Worm (Caenorhabditis elegans) whole organism, mixed stage, embryonic: Measurements from ENCODE around the gene C16D9.5.
A peak's percentile ranks its signal among the peaks of the same experiment; 100 is the strongest.

Source experiments
- M03D4.4 ChIP-seq: sonication (generic microtip); optimal IDR thresholded peaks from 2 replicates; lab custom pipeline; 2017; ENCODE audit warnings: mild to moderate bottlenecking, missing genetic modification characterization, missing compliant biosample characterization
- bed-3 ChIP-seq: fragments of 200-800 bp; sonication (Bioruptor generic); optimal IDR thresholded peaks from 3 replicates; lab custom pipeline; 2018; ENCODE audit warnings: mild to moderate bottlenecking, missing genetic modification characterization, moderate library complexity, missing compliant biosample characterization
- blmp-1 ChIP-seq: fragments of 150-350 bp; optimal IDR thresholded peaks from 2 replicates; lab custom pipeline; 2014; ENCODE audit warnings: missing biosample characterization, missing genetic modification characterization
- ceh-39 ChIP-seq: fragments of 150-350 bp; optimal IDR thresholded peaks from 2 replicates; lab custom pipeline; 2014; ENCODE audit warnings: missing biosample characterization, missing genetic modification characterization
- ceh-43 ChIP-seq: fragments of 200-800 bp; sonication (Bioruptor generic); optimal IDR thresholded peaks from 2 replicates; lab custom pipeline; 2018; ENCODE audit warnings: mild to moderate bottlenecking, missing genetic modification characterization, moderate library complexity, missing compliant biosample characterization
- ceh-83 ChIP-seq: fragments of 200-800 bp; sonication (Bioruptor generic); optimal IDR thresholded peaks from 2 replicates; lab custom pipeline; 2018; ENCODE audit warnings: mild to moderate bottlenecking, missing genetic modification characterization, missing compliant biosample characterization
- cnd-1 ChIP-seq: fragments of 200-800 bp; sonication (Bioruptor generic); optimal IDR thresholded peaks from 2 replicates; lab custom pipeline; 2018; ENCODE audit warnings: mild to moderate bottlenecking, missing genetic modification characterization, missing compliant biosample characterization
- drap-1 ChIP-seq: fragments of 200-800 bp; sonication (Bioruptor generic); optimal IDR thresholded peaks from 3 replicates; lab custom pipeline; 2018; ENCODE audit warnings: mild to moderate bottlenecking, missing genetic modification characterization, missing compliant biosample characterization
- elt-1 ChIP-seq: sonication (generic microtip); optimal IDR thresholded peaks from 2 replicates; lab custom pipeline; 2017; ENCODE audit warnings: missing genetic modification characterization, mild to moderate bottlenecking, missing compliant biosample characterization, antibody characterized with exemption, moderate library complexity, borderline replicate concordance; ENCODE audit not compliant: insufficient read depth
- flh-1 ChIP-seq: fragments of 200-800 bp; sonication (Bioruptor generic); optimal IDR thresholded peaks from 2 replicates; lab custom pipeline; 2018; ENCODE audit warnings: mild to moderate bottlenecking, missing genetic modification characterization, moderate library complexity, missing compliant biosample characterization
- ham-2 ChIP-seq: fragments of 200-800 bp; sonication (Bioruptor generic); optimal IDR thresholded peaks from 2 replicates; lab custom pipeline; 2018; ENCODE audit warnings: mild to moderate bottlenecking, missing genetic modification characterization, missing compliant biosample characterization
- lin-13 ChIP-seq: fragments of 150-350 bp; optimal IDR thresholded peaks from 2 replicates; lab custom pipeline; 2014; ENCODE audit warnings: missing biosample characterization, missing genetic modification characterization
- lin-32 ChIP-seq: fragments of 200-800 bp; sonication (Bioruptor generic); optimal IDR thresholded peaks from 2 replicates; lab custom pipeline; 2018; ENCODE audit warnings: mild to moderate bottlenecking, missing genetic modification characterization, missing compliant biosample characterization
- lsy-2 ChIP-seq: fragments of 150-350 bp; optimal IDR thresholded peaks from 2 replicates; lab custom pipeline; 2014; ENCODE audit warnings: missing biosample characterization, missing genetic modification characterization
- mab-5 ChIP-seq: fragments of 150-350 bp; optimal IDR thresholded peaks from 2 replicates; lab custom pipeline; 2014; ENCODE audit warnings: missing biosample characterization, missing genetic modification characterization
- mep-1 ChIP-seq: fragments of 150-350 bp; optimal IDR thresholded peaks from 2 replicates; lab custom pipeline; 2017; ENCODE audit warnings: missing biosample characterization, missing genetic modification reagents, missing genetic modification characterization, inconsistent platforms
- mls-2 ChIP-seq: sonication (generic microtip); optimal IDR thresholded peaks from 2 replicates; lab custom pipeline; 2016; ENCODE audit warnings: mild to moderate bottlenecking, missing genetic modification characterization, moderate library complexity, missing compliant biosample characterization
- nhr-12 ChIP-seq: fragments of 150-350 bp; optimal IDR thresholded peaks from 2 replicates; lab custom pipeline; 2014; ENCODE audit warnings: missing biosample characterization, missing genetic modification characterization
- nhr-2 ChIP-seq: fragments of 150-350 bp; optimal IDR thresholded peaks from 2 replicates; lab custom pipeline; 2014; ENCODE audit warnings: missing biosample characterization, missing genetic modification characterization
- nhr-237 ChIP-seq: fragments of 150-350 bp; optimal IDR thresholded peaks from 2 replicates; lab custom pipeline; 2014; ENCODE audit warnings: missing biosample characterization, missing genetic modification characterization
- nhr-28 ChIP-seq: fragments of 150-350 bp; optimal IDR thresholded peaks from 2 replicates; lab custom pipeline; 2014; ENCODE audit warnings: missing biosample characterization, missing genetic modification characterization
- nhr-76 ChIP-seq: sonication (generic microtip); optimal IDR thresholded peaks from 2 replicates; lab custom pipeline; 2017; ENCODE audit warnings: missing biosample characterization, missing genetic modification characterization
- pha-4 ChIP-seq: fragments of 150-350 bp; optimal IDR thresholded peaks from 2 replicates; lab custom pipeline; 2018; ENCODE audit warnings: missing biosample characterization, missing genetic modification reagents, missing genetic modification characterization
- sem-2 ChIP-seq: fragments of 200-800 bp; sonication (Bioruptor generic); optimal IDR thresholded peaks from 2 replicates; lab custom pipeline; 2018; ENCODE audit warnings: mild to moderate bottlenecking, missing genetic modification characterization, missing compliant biosample characterization
- snpc-4 ChIP-seq: fragments of 150-350 bp; optimal IDR thresholded peaks from 2 replicates; lab custom pipeline; 2014; ENCODE audit warnings: missing biosample characterization, missing genetic modification characterization
- sptf-1 ChIP-seq: sonication (generic microtip); optimal IDR thresholded peaks from 2 replicates; lab custom pipeline; 2017; ENCODE audit warnings: mild to moderate bottlenecking, missing genetic modification characterization, moderate library complexity, missing compliant biosample characterization
- tbx-8 ChIP-seq: fragments of 200-800 bp; sonication (Bioruptor generic); optimal IDR thresholded peaks from 2 replicates; lab custom pipeline; 2018; ENCODE audit warnings: mild to moderate bottlenecking, missing genetic modification characterization, moderate library complexity, missing compliant biosample characterization
- unc-120 ChIP-seq: sonication (generic microtip); optimal IDR thresholded peaks from 2 replicates; lab custom pipeline; 2017; ENCODE audit warnings: missing genetic modification characterization, missing compliant biosample characterization; ENCODE audit not compliant: poor library complexity, severe bottlenecking
- unc-39 ChIP-seq: fragments of 150-350 bp; optimal IDR thresholded peaks from 2 replicates; lab custom pipeline; 2014; ENCODE audit warnings: missing biosample characterization, missing genetic modification characterization
- unc-62 ChIP-seq: fragments of 150-350 bp; optimal IDR thresholded peaks from 2 replicates; lab custom pipeline; 2014; ENCODE audit warnings: missing biosample characterization, missing genetic modification reagents, missing genetic modification characterization
- ztf-11 ChIP-seq: fragments of 150-350 bp; optimal IDR thresholded peaks from 2 replicates; lab custom pipeline; 2014; ENCODE audit warnings: missing biosample characterization, missing genetic modification characterization

Gene C16D9.5

DNA sequence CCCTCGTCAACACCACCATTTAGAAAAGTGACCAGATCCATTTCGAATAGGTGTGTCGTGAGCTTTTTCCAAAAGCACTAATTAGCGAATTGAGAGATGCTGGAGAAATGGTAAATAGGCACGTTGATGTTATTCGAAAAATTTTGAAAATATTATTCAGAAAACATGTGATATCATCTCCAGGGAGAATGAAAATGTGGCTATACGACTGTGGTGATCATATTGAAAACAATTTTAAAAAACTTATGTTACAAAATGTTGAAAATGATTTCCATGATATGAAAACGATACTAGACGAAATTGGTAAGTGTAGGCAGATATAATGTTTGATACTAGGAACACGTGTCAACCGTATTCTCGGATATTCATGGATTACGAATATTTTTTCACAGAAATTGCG, 18.5 kb downstream of the C16D9.5 start, which contains the start of gene K07C11.10:
Gene K07C11.10, minus strand, starts transcription at position 101 of the 400 bp plus-strand sequence.
- TF ChIP-seq nhr-237 (tag; lab: Kevin White, UChicago) = no peak
- TF ChIP-seq unc-120 (tag; lab: Kevin White, UChicago) = no peak
- TF ChIP-seq unc-62 (GFP tag; lab: Kevin White, UChicago) = no peak
- no peak for TF ChIP-seq lsy-2 (tag; lab: Kevin White, UChicago)
- no peak for TF ChIP-seq tbx-8 (GFP tag; lab: Kevin White, UChicago)
- TF ChIP-seq ceh-39 = no peak
- no peak for TF ChIP-seq mab-5 (tag; lab: Kevin White, UChicago)
- TF ChIP-seq blmp-1 (tag; lab: Kevin White, UChicago) = no peak
- TF ChIP-seq sptf-1 (tag; lab: Kevin White, UChicago) = no peak
- TF ChIP-seq nhr-12 (tag; lab: Kevin White, UChicago) = no peak
- no peak for TF ChIP-seq nhr-28 (tag; lab: Kevin White, UChicago)
- no peak for TF ChIP-seq mls-2
- TF ChIP-seq M03D4.4 (tag; lab: Kevin White, UChicago) = no peak
- no peak for TF ChIP-seq bed-3 (GFP tag; lab: Kevin White, UChicago)

DNA sequence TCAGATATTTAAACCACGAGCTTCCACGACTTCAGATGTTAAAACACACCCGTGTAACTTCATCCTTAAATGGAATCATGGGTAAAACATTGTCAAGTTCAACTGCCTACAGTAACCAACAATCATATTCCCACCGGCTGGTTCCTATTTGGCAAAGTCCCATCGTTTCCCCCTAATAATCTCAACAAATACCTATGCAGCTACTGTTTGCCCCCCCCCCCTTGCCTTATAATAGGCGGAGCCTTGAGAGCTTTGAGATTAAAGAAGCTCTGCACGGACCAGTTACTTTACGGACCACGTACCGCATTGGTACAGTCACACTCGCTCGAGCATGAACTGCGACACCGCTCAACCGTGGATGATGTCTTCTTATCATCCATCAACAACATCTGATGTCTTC, 20.7 kb downstream of the C16D9.5 start, which contains the start of gene pax-1:
Gene pax-1, plus strand, starts transcription at position 301 of the 400 bp plus-strand sequence.
- TF ChIP-seq flh-1 (GFP tag; lab: Kevin White, UChicago) (no peak), lsy-2 (tag; lab: Kevin White, UChicago) (no peak), elt-1 (tag; lab: Kevin White, UChicago) (no peak), cnd-1 (tag; lab: Kevin White, UChicago) (no peak), unc-62 (GFP tag; lab: Kevin White, UChicago) (no peak), nhr-237 (tag; lab: Kevin White, UChicago) (no peak), bed-3 (GFP tag; lab: Kevin White, UChicago) (no peak), ham-2 (GFP tag; lab: Kevin White, UChicago) (no peak), pha-4 (tag; lab: Kevin White, UChicago) (no peak), lin-13 (no peak), ceh-83 (GFP tag; lab: Kevin White, UChicago) (no peak), nhr-28 (tag; lab: Kevin White, UChicago) (no peak)

DNA sequence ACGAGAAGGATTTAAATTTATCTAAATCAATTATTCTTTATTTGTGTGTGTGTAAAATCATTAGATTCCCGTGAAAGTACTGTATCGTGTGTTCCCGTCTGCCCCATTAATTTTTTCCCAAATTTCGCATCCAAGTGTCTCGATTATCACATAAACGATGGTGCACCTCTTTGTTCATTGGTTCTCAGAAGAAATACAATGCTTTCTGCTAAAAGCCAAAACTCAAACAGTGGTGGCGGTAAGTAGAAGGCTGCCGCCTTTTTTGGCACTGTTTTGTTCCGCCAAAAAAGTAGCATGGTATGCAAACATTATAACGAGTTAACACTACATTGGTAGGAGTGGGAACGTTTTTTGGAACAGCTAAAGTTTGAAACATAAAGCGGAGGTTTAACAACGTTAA, 21.9 kb downstream of the C16D9.5 start:
- TF ChIP-seq tbx-8 (GFP tag; lab: Kevin White, UChicago) = no peak

DNA sequence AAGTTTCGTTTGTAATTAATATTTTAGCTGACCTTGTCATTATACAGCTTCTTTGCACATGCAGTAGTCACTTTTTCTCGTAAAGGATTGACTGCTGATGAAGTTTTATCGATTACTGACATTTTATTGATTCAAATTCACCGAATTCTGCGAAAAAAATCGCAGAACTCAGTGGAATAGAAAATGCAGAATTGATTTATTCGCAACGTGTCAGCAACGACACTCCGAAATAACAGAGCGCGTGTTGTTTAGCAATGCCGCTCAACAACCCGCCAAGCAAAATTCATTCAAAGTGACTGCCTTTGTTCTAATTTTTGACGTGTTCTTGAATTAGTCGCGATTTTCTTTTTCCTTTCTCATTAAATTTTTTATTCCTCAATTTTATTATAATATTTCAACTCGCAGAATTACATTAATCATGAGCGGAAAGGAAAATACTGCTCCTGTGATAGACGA, 24.2 kb downstream of the C16D9.5 start, which contains the start of the genes cogc-6 and air-1:
Gene cogc-6, minus strand, starts transcription at position 234 of the 456 bp plus-strand sequence.
Gene air-1, plus strand, starts transcription at position 406 of the 456 bp plus-strand sequence.
- TF ChIP-seq ztf-11 (tag; lab: Kevin White, UChicago) = no peak
- no peak for TF ChIP-seq sptf-1 (tag; lab: Kevin White, UChicago)
- TF ChIP-seq unc-62 (GFP tag; lab: Kevin White, UChicago) = no peak
- TF ChIP-seq nhr-28 (tag; lab: Kevin White, UChicago) = no peak
- TF ChIP-seq nhr-2 = no peak
- no peak for TF ChIP-seq unc-39 (tag; lab: Kevin White, UChicago)
- TF ChIP-seq pha-4 (tag; lab: Kevin White, UChicago) = peak; percentile 35
- peak; percentile 8 for TF ChIP-seq mep-1 (tag; lab: Kevin White, UChicago)
- no peak for TF ChIP-seq ham-2 (GFP tag; lab: Kevin White, UChicago)
- no peak for TF ChIP-seq blmp-1 (tag; lab: Kevin White, UChicago)
- TF ChIP-seq tbx-8 (GFP tag; lab: Kevin White, UChicago) = no peak
- no peak for TF ChIP-seq nhr-76 (tag; lab: Kevin White, UChicago)
- no peak for TF ChIP-seq mls-2
- no peak for TF ChIP-seq elt-1 (tag; lab: Kevin White, UChicago)

DNA sequence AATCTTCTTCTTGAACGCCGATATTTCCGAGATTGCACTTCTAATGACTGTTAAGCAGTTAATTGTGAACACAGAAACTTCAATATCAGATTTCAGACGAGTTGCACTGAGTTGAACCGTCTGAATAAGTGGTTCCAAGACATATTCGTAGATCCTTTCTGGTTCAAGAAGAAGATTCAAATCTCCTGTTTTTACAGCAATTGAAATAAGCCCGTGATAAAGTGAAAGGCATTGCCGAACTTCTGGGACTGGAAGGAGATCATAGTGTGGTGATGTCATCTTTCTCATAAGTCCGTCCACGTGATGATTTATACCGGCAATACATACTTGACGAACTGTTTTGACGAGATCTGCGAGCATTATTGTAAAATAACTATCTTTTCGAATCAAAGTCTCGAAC, 25.8 kb downstream of the C16D9.5 start:
- TF ChIP-seq nhr-12 (tag; lab: Kevin White, UChicago) (no peak), nhr-76 (tag; lab: Kevin White, UChicago) (no peak), sem-2 (GFP tag; lab: Kevin White, UChicago) (no peak), snpc-4 (no peak), drap-1 (GFP tag; lab: Kevin White, UChicago) (no peak), elt-1 (tag; lab: Kevin White, UChicago) (no peak), nhr-28 (tag; lab: Kevin White, UChicago) (no peak), lin-32 (GFP tag; lab: Kevin White, UChicago) (no peak), ham-2 (GFP tag; lab: Kevin White, UChicago) (no peak), ceh-43 (GFP tag; lab: Kevin White, UChicago) (no peak)
